Worm (Caenorhabditis elegans): ENCODE results near the gene K09H11.4.

DNA sequence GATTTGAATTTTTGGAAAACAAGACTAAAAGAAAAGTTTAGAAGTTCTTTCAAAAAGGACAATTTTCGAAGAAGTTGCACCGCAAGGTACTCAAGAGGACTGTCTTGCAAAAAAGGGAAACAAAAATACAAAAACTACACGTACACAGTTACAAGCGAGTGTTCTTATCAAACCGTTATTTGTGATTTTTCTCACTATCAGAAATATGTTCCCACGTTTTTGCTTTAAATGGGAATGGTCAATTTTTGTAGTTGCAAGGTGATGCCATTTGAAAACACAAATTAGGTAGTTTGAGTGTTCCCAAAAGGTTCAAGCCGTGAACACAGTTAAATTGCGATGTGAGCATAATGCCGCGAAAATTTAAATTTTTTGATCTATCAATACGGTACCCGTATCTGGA, 30.2 kb downstream of the K09H11.4 start:
- no peak for TF ChIP-seq unc-62 (GFP tag; optimal IDR thresholded peaks at IDR 0.05)
- no peak for TF ChIP-seq lsy-2 (tag; optimal IDR thresholded peaks at IDR 0.05)
- TF ChIP-seq peb-1 (tag; optimal IDR thresholded peaks at IDR 0.05) = no peak
- TF ChIP-seq aly-2 (tag; optimal IDR thresholded peaks at IDR 0.05) = no peak
- TF ChIP-seq F13H6.1 (tag; optimal IDR thresholded peaks at IDR 0.05) = no peak
- TF ChIP-seq egl-27 (tag; optimal IDR thresholded peaks at IDR 0.05) = no peak
- no peak for TF ChIP-seq elt-1 (tag; optimal IDR thresholded peaks at IDR 0.05)
- no peak for TF ChIP-seq nhr-77 (tag; optimal IDR thresholded peaks at IDR 0.05)
- TF ChIP-seq ztf-4 (tag; optimal IDR thresholded peaks at IDR 0.05) = no peak

Measured in whole organism, L2 larva.